Worm (Caenorhabditis elegans): ENCODE results near the gene C56G2.15.

Gene C56G2.15

ce11 chrIII:6379129-6379528, 11.4 kb upstream of the C56G2.15 start, which contains the start of gene C16A3.6:
Gene C16A3.6 (plus strand): TSS chrIII:6379212.
- TF ChIP-seq set-16 (GFP tag; IDR thresholded peaks at IDR 0.05) (no peak), gei-8 (GFP tag; optimal IDR thresholded peaks at IDR 0.05) (no peak), ceh-82 (tag; optimal IDR thresholded peaks at IDR 0.05) (no peak), nhr-28 (tag; optimal IDR thresholded peaks at IDR 0.05) (no peak), nhr-6 (tag; optimal IDR thresholded peaks at IDR 0.05) (no peak), vab-7 (GFP tag; IDR thresholded peaks at IDR 0.05) (no peak), ceh-62 (tag; optimal IDR thresholded peaks at IDR 0.05) (no peak), attf-4 (tag; optimal IDR thresholded peaks at IDR 0.05) (no peak), pqm-1 (tag; optimal IDR thresholded peaks at IDR 0.05) (no peak), dmd-6 (GFP tag; IDR thresholded peaks at IDR 0.05) (no peak), nhr-102 (tag; optimal IDR thresholded peaks at IDR 0.05) (no peak), hif-1 (tag; optimal IDR thresholded peaks at IDR 0.05) (no peak), mxl-3 (GFP tag; optimal IDR thresholded peaks at IDR 0.05) (no peak), hlh-11 (tag; optimal IDR thresholded peaks at IDR 0.05) (no peak), nhr-237 (tag; optimal IDR thresholded peaks at IDR 0.05) (no peak), ZK337.2 (GFP tag; IDR thresholded peaks at IDR 0.05) (no peak), daf-16 (GFP tag; optimal IDR thresholded peaks at IDR 0.05) (no peak), daf-16 (tag; optimal IDR thresholded peaks at IDR 0.05) (peak; percentile 15), lim-7 (GFP tag; IDR thresholded peaks at IDR 0.05) (no peak), mxl-2 (GFP tag; conservative IDR thresholded peaks at IDR 0.05) (no peak), nhr-41 (GFP tag; IDR thresholded peaks at IDR 0.05) (no peak), lin-29 (GFP tag; IDR thresholded peaks at IDR 0.05) (no peak), nhr-10 (tag; optimal IDR thresholded peaks at IDR 0.05) (no peak), sdz-12 (GFP tag; optimal IDR thresholded peaks at IDR 0.05) (no peak), lin-39 (tag; optimal IDR thresholded peaks at IDR 0.05) (no peak), spr-1 (tag; optimal IDR thresholded peaks at IDR 0.05) (no peak), nhr-76 (tag; optimal IDR thresholded peaks at IDR 0.05) (no peak), mep-1 (tag; optimal IDR thresholded peaks at IDR 0.05) (peak; percentile 22), skn-1 (tag; optimal IDR thresholded peaks at IDR 0.05) (no peak), nhr-11 (tag; optimal IDR thresholded peaks at IDR 0.05) (no peak), dpl-1 (GFP tag; optimal IDR thresholded peaks at IDR 0.05) (no peak), Y105C5A.15 (GFP tag; IDR thresholded peaks at IDR 0.05) (no peak), ceh-20 (GFP tag; IDR thresholded peaks at IDR 0.05) (no peak), T20F7.1 (GFP tag; optimal IDR thresholded peaks at IDR 0.05) (no peak), nhr-77 (tag; optimal IDR thresholded peaks at IDR 0.05) (no peak), ceh-32 (tag; optimal IDR thresholded peaks at IDR 0.05; ENCODE audit: poor library complexity) (no peak), daf-19 (GFP tag; conservative IDR thresholded peaks at IDR 0.05) (0 out of 2 replicates have a peak, but pooled peaks have one; percentile 23), aha-1 (tag) (peak; percentile 1), lsy-2 (tag; optimal IDR thresholded peaks at IDR 0.05) (peak in 1 of 2 experiments; percentile 72), R02D3.7 (tag; optimal IDR thresholded peaks at IDR 0.05) (no peak), unc-62 (GFP tag; optimal IDR thresholded peaks at IDR 0.05 in 1 of 2) (peak in 1 of 2 experiments; percentile 71), unc-62 (tag; optimal IDR thresholded peaks at IDR 0.05) (no peak), mes-2 (tag; optimal IDR thresholded peaks at IDR 0.05; ENCODE audit: poor library complexity, severe bottlenecking) (peak; percentile 72), F10B5.3 (tag; optimal IDR thresholded peaks at IDR 0.05) (no peak), fos-1 (tag; optimal IDR thresholded peaks at IDR 0.05) (no peak), lin-1 (GFP tag; IDR thresholded peaks at IDR 0.05) (no peak), dve-1 (tag; optimal IDR thresholded peaks at IDR 0.05; ENCODE audit: insufficient read depth) (peak; percentile 4), lin-15B (tag; optimal IDR thresholded peaks at IDR 0.05) (no peak), madf-5 (GFP tag; IDR thresholded peaks at IDR 0.05) (no peak), zip-2 (tag; optimal IDR thresholded peaks at IDR 0.05) (no peak), nhr-48 (tag; optimal IDR thresholded peaks at IDR 0.05) (peak; percentile 3), madf-9 (GFP tag; conservative IDR thresholded peaks at IDR 0.05) (no peak), ceh-28 (tag; optimal IDR thresholded peaks at IDR 0.05) (no peak), hmg-1.1 (GFP tag; IDR thresholded peaks at IDR 0.05) (peak; percentile 54)

Data from whole organism, L4 larva.